Worm (Caenorhabditis elegans) whole organism, L4/young adult: ENCODE results near the gene rpoa-1.

Experiments used
- W03F9.2 ChIP-seq: fragments of 150-350 bp; optimal IDR thresholded peaks from 2 replicates; lab custom pipeline; 2014; ENCODE audit warnings: missing biosample characterization, missing genetic modification characterization
- dao-5 ChIP-seq: sonication (generic microtip); optimal IDR thresholded peaks from 2 replicates; lab custom pipeline; 2016; ENCODE audit warnings: missing genotype, missing genetic modification characterization, moderate library complexity, missing compliant biosample characterization
- him-1 ChIP-seq: sonication (generic microtip); optimal IDR thresholded peaks from 2 replicates; lab custom pipeline; 2016; ENCODE audit warnings: missing genotype, missing genetic modification reagents, missing genetic modification characterization, missing compliant biosample characterization

The rpoa-1 gene

ce11 chrII:13637464-13637863, 57.1 kb downstream of the rpoa-1 start:
- TF ChIP-seq him-1 (tag; lab: Kevin White, UChicago): no peak
- TF ChIP-seq W03F9.2: no peak
- no peak for TF ChIP-seq dao-5

ce11 chrII:13636596-13636995, 58.0 kb downstream of the rpoa-1 start:
- TF ChIP-seq him-1 (tag; lab: Kevin White, UChicago) (no peak), W03F9.2 (no peak), dao-5 (no peak)

ce11 chrII:13632238-13632637, 62.4 kb downstream of the rpoa-1 start, which contains the start of gene tag-10:
Gene tag-10, plus strand, starts transcription at chrII:13632584.
- TF ChIP-seq W03F9.2: no peak
- no peak for TF ChIP-seq him-1 (tag; lab: Kevin White, UChicago)
- no peak for TF ChIP-seq dao-5

- no peak for TF ChIP-seq dao-5
- TF ChIP-seq him-1 (tag; lab: Kevin White, UChicago): no peak
- no peak for TF ChIP-seq W03F9.2
Observed at ce11 chrII:13630690-13631089, 63.9 kb downstream of the rpoa-1 start, which contains the start of the genes gst-17 and gst-18. Gene gst-17, minus strand, starts transcription at chrII:13630790. Gene gst-18, minus strand, starts transcription at chrII:13630887.

- TF ChIP-seq dao-5 (no peak), him-1 (tag; lab: Kevin White, UChicago) (no peak), W03F9.2 (no peak)
Observed at ce11 chrII:13627001-13627400, 67.6 kb downstream of the rpoa-1 start, which contains the start of gene gst-19. Gene gst-19, minus strand, starts transcription at chrII:13627145.

ce11 chrII:13624330-13624729, 70.3 kb downstream of the rpoa-1 start, which contains the start of gene gst-16:
Gene gst-16, minus strand, starts transcription at chrII:13624440.
- TF ChIP-seq dao-5: no peak
- TF ChIP-seq him-1 (tag; lab: Kevin White, UChicago): no peak
- TF ChIP-seq W03F9.2: no peak
